Fruit fly (Drosophila melanogaster) whole organism, embryonic: ENCODE measurements around the gene Cad99C.

Source experiments
- Ada2b ChIP-seq: fragments of 200-800 bp; sonication (Bioruptor generic); IDR thresholded peaks from 2 replicates; pipeline ENCODE4 v1.3.6; 2022; ENCODE audit warnings: missing biosample characterization, missing genetic modification characterization
- CG11085 ChIP-seq: fragments of 200-800 bp; sonication (Bioruptor generic); IDR thresholded peaks from 2 replicates; pipeline ENCODE4 v1.3.6; 2022; ENCODE audit warnings: missing biosample characterization, missing genetic modification characterization
- CG13424 ChIP-seq: fragments of 200-800 bp; sonication (Bioruptor generic); optimal IDR thresholded peaks from 2 replicates; lab custom pipeline; 2019; ENCODE audit warnings: missing biosample characterization, mild to moderate bottlenecking, missing genetic modification characterization, moderate library complexity
- CG13775 ChIP-seq: fragments of 200-800 bp; sonication (Bioruptor generic); optimal IDR thresholded peaks from 3 replicates; lab custom pipeline; 2017; ENCODE audit warnings: missing biosample characterization, mild to moderate bottlenecking, missing genetic modification characterization
- CG14014 ChIP-seq: fragments of 200-800 bp; sonication (Bioruptor generic); IDR thresholded peaks from 2 replicates; pipeline ENCODE4 v1.3.6; 2022; ENCODE audit warnings: missing biosample characterization, missing genetic modification characterization
- CG14965 ChIP-seq: fragments of 200-800 bp; sonication (Bioruptor generic); optimal IDR thresholded peaks from 2 replicates; lab custom pipeline; 2016; ENCODE audit warnings: missing biosample characterization, missing genetic modification characterization, borderline replicate concordance
- CG18764 ChIP-seq: fragments of 200-800 bp; sonication (Bioruptor generic); optimal IDR thresholded peaks from 3 replicates; lab custom pipeline; 2016; ENCODE audit warnings: missing biosample characterization, missing genetic modification characterization
- CG2875 ChIP-seq: fragments of 200-800 bp; sonication (Bioruptor generic); optimal IDR thresholded peaks from 2 replicates; lab custom pipeline; 2017; ENCODE audit warnings: missing biosample characterization, mild to moderate bottlenecking, missing genetic modification characterization, missing genetic modification reagents
- CG30431 ChIP-seq: fragments of 200-800 bp; sonication (Bioruptor generic); optimal IDR thresholded peaks from 2 replicates; lab custom pipeline; 2017; ENCODE audit warnings: missing biosample characterization, missing genetic modification characterization
- CG3065 ChIP-seq: fragments of 200-800 bp; sonication (Bioruptor generic); optimal IDR thresholded peaks from 2 replicates; lab custom pipeline; 2016; ENCODE audit warnings: missing biosample characterization, missing genetic modification characterization
- CG3163 ChIP-seq: fragments of 200-800 bp; sonication (Bioruptor generic); optimal IDR thresholded peaks from 3 replicates; lab custom pipeline; 2016; ENCODE audit warnings: missing biosample characterization, missing genetic modification characterization
- CG32532 ChIP-seq: fragments of 200-800 bp; sonication (Bioruptor generic); IDR thresholded peaks from 2 replicates; pipeline ENCODE4 v1.3.6; 2022; ENCODE audit warnings: missing biosample characterization, missing genetic modification characterization
- CG3995 ChIP-seq: fragments of 200-800 bp; sonication (Bioruptor generic); optimal IDR thresholded peaks from 3 replicates; lab custom pipeline; 2016; ENCODE audit warnings: missing biosample characterization, missing genetic modification characterization
- CG42726 ChIP-seq: fragments of 200-800 bp; sonication (Bioruptor generic); IDR thresholded peaks from 2 replicates; pipeline ENCODE4 v1.3.6; 2022; ENCODE audit warnings: missing biosample characterization, missing genetic modification characterization; ENCODE audit not compliant: partially characterized antibody
- CG9797 ChIP-seq: fragments of 200-800 bp; sonication (Bioruptor generic); optimal IDR thresholded peaks from 3 replicates; lab custom pipeline; 2018; ENCODE audit warnings: missing biosample characterization, mild to moderate bottlenecking, missing genetic modification characterization
- Camta ChIP-seq: fragments of 200-800 bp; sonication (Bioruptor generic); optimal IDR thresholded peaks from 2 replicates; lab custom pipeline; 2016; ENCODE audit warnings: missing biosample characterization, missing genetic modification characterization
- Dad ChIP-seq: fragments of 200-800 bp; sonication (Bioruptor generic); optimal IDR thresholded peaks from 3 replicates; lab custom pipeline; 2016; ENCODE audit warnings: missing biosample characterization, missing genetic modification characterization
- Dref ChIP-seq: fragments of 200-800 bp; sonication (Bioruptor generic); IDR thresholded peaks from 2 replicates; pipeline ENCODE4 v1.3.6; 2022; ENCODE audit warnings: missing biosample characterization, missing genetic modification characterization
- HHEX ChIP-seq: fragments of 200-800 bp; sonication (Bioruptor generic); optimal IDR thresholded peaks from 3 replicates; lab custom pipeline; 2017; ENCODE audit warnings: missing biosample characterization, mild to moderate bottlenecking, missing genetic modification characterization, missing genetic modification reagents
- HLH3B ChIP-seq: fragments of 200-800 bp; sonication (Bioruptor generic); IDR thresholded peaks from 2 replicates; pipeline ENCODE4 v1.3.6; 2022; ENCODE audit warnings: missing biosample characterization, missing genetic modification characterization
- MESR4 ChIP-seq: fragments of 200-800 bp; sonication (Bioruptor generic); optimal IDR thresholded peaks from 2 replicates; lab custom pipeline; 2018; ENCODE audit warnings: missing biosample characterization, mild to moderate bottlenecking, missing genetic modification characterization, moderate library complexity
- NfI ChIP-seq: fragments of 200-800 bp; sonication (Bioruptor generic); optimal IDR thresholded peaks from 3 replicates; lab custom pipeline; 2018; ENCODE audit warnings: missing biosample characterization, mild to moderate bottlenecking, missing genetic modification characterization, moderate library complexity
- Opbp ChIP-seq: fragments of 200-800 bp; sonication (Bioruptor generic); IDR thresholded peaks from 3 replicates; pipeline ENCODE4 v1.3.6; 2022; ENCODE audit warnings: missing biosample characterization, missing genetic modification characterization; ENCODE audit not compliant: partially characterized antibody
- Poxn ChIP-seq: fragments of 200-800 bp; sonication (Bioruptor generic); IDR thresholded peaks from 2 replicates; pipeline ENCODE4 v1.3.6; 2022; ENCODE audit warnings: missing biosample characterization, missing genetic modification characterization
- ato ChIP-seq: fragments of 200-800 bp; sonication (Bioruptor generic); IDR thresholded peaks from 2 replicates; pipeline ENCODE4 v1.3.6; 2022; ENCODE audit warnings: missing biosample characterization, missing genetic modification characterization; ENCODE audit not compliant: partially characterized antibody
- bab2 ChIP-seq: fragments of 200-800 bp; sonication (Bioruptor generic); optimal IDR thresholded peaks from 2 replicates; lab custom pipeline; 2016; ENCODE audit warnings: missing biosample characterization, missing genetic modification characterization
- bsh ChIP-seq, 2 experiments: fragments of 200-800 bp; sonication (Bioruptor generic); optimal IDR thresholded peaks; 2 replicates each; lab custom pipeline; 2017 to 2018; ENCODE audit warnings: mild to moderate bottlenecking in 2 of 2, missing biosample characterization in 2 of 2, missing genetic modification characterization in 2 of 2, moderate library complexity in 1 of 2
- crol ChIP-seq: fragments of 200-800 bp; sonication (Bioruptor generic); IDR thresholded peaks from 2 replicates; pipeline ENCODE4 v1.3.6; 2022; ENCODE audit warnings: missing biosample characterization, missing genetic modification characterization
- dati ChIP-seq: fragments of 200-800 bp; sonication (Bioruptor generic); IDR thresholded peaks from 2 replicates; pipeline ENCODE4 v1.3.6; 2022; ENCODE audit warnings: missing biosample characterization, missing genetic modification characterization
- dmrt99B ChIP-seq: fragments of 200-800 bp; sonication (Bioruptor generic); optimal IDR thresholded peaks from 2 replicates; lab custom pipeline; 2018; ENCODE audit warnings: missing biosample characterization, mild to moderate bottlenecking, missing genetic modification characterization, moderate library complexity
- emc ChIP-seq: fragments of 200-800 bp; sonication (Bioruptor generic); optimal IDR thresholded peaks from 2 replicates; lab custom pipeline; 2016; ENCODE audit warnings: missing biosample characterization, missing genetic modification characterization
- hbn ChIP-seq: fragments of 200-800 bp; sonication (Bioruptor generic); IDR thresholded peaks from 2 replicates; pipeline ENCODE4 v1.3.6; 2022; ENCODE audit warnings: missing biosample characterization, missing genetic modification characterization; ENCODE audit not compliant: partially characterized antibody
- hkb ChIP-seq, 2 experiments: fragments of 200-800 bp in 1 of 2; fragments of >200 bp in 1 of 2; sonication (Bioruptor generic) in 1 of 2; IDR thresholded peaks in 1 of 2; optimal IDR thresholded peaks in 1 of 2; 2 replicates each; pipeline versions ENCODE4 v1.3.6 to Lab custom; 2017 to 2022; ENCODE audit warnings: missing biosample characterization in 1 of 2, missing genetic modification characterization in 1 of 2
- lbe ChIP-seq: fragments of 200-800 bp; sonication (Bioruptor generic); optimal IDR thresholded peaks from 2 replicates; lab custom pipeline; 2016; ENCODE audit warnings: missing biosample characterization, mild to moderate bottlenecking, missing genetic modification characterization
- luna ChIP-seq: fragments of 200-800 bp; sonication (Bioruptor generic); optimal IDR thresholded peaks from 2 replicates; lab custom pipeline; 2016; ENCODE audit warnings: missing biosample characterization, missing genetic modification characterization
- maf-S ChIP-seq: fragments of 200-800 bp; sonication (Bioruptor generic); optimal IDR thresholded peaks from 2 replicates; lab custom pipeline; 2016; ENCODE audit warnings: missing biosample characterization, missing genetic modification characterization
- mirr ChIP-seq: fragments of 200-800 bp; sonication (Bioruptor generic); optimal IDR thresholded peaks from 3 replicates; lab custom pipeline; 2018; ENCODE audit warnings: missing biosample characterization, mild to moderate bottlenecking, missing genetic modification characterization
- nau ChIP-seq: fragments of 200-800 bp; sonication (Bioruptor generic); optimal IDR thresholded peaks from 3 replicates; lab custom pipeline; 2017; ENCODE audit warnings: missing biosample characterization, mild to moderate bottlenecking, missing genetic modification characterization, missing genetic modification reagents
- nerfin-1 ChIP-seq: fragments of 200-800 bp; sonication (Bioruptor generic); optimal IDR thresholded peaks from 3 replicates; lab custom pipeline; 2019; ENCODE audit warnings: missing biosample characterization, mild to moderate bottlenecking, missing genetic modification characterization, moderate library complexity
- oc ChIP-seq: fragments of 200-800 bp; sonication (Bioruptor generic); optimal IDR thresholded peaks from 2 replicates; lab custom pipeline; 2018; ENCODE audit warnings: missing biosample characterization, mild to moderate bottlenecking, missing genetic modification characterization, moderate library complexity
- org-1 ChIP-seq: fragments of 200-800 bp; sonication (Bioruptor generic); optimal IDR thresholded peaks from 2 replicates; lab custom pipeline; 2017; ENCODE audit warnings: missing biosample characterization, missing genetic modification characterization
- pros ChIP-seq: fragments of 200-800 bp; sonication (Bioruptor generic); optimal IDR thresholded peaks from 3 replicates; lab custom pipeline; 2019; ENCODE audit warnings: missing biosample characterization, mild to moderate bottlenecking, missing genetic modification characterization, moderate library complexity
- pzg ChIP-seq: fragments of 200-800 bp; sonication (Bioruptor generic); optimal IDR thresholded peaks from 3 replicates; lab custom pipeline; 2018; ENCODE audit warnings: missing biosample characterization, mild to moderate bottlenecking, missing genetic modification characterization, moderate library complexity
- sc ChIP-seq, 3 experiments: fragments of >200 bp in 2 of 3; fragments of 200-800 bp in 1 of 3; sonication (Bioruptor generic) in 1 of 3; optimal IDR thresholded peaks; 2 replicates in 2 of 3; 3 replicates in 1 of 3; lab custom pipeline; 2017; ENCODE audit warnings: mild to moderate bottlenecking in 1 of 3, missing biosample characterization in 1 of 3, missing genetic modification characterization in 1 of 3, missing genetic modification reagents in 1 of 3
- sna ChIP-seq: fragments of 200-800 bp; sonication (Bioruptor generic); IDR thresholded peaks from 2 replicates; pipeline ENCODE4 v1.3.6; 2022; ENCODE audit warnings: missing biosample characterization, missing genetic modification characterization; ENCODE audit not compliant: partially characterized antibody
- stwl ChIP-seq: fragments of 200-800 bp; sonication (Bioruptor generic); optimal IDR thresholded peaks from 3 replicates; lab custom pipeline; 2018; ENCODE audit warnings: missing biosample characterization, mild to moderate bottlenecking, missing genetic modification characterization, moderate library complexity
- tgo ChIP-seq: fragments of 200-800 bp; sonication (Bioruptor generic); IDR thresholded peaks from 3 replicates; pipeline ENCODE4 v1.3.6; 2022; ENCODE audit warnings: missing biosample characterization, missing genetic modification characterization
- zen ChIP-seq: fragments of 200-800 bp; sonication (Bioruptor generic); optimal IDR thresholded peaks from 3 replicates; lab custom pipeline; 2018; ENCODE audit warnings: missing biosample characterization, mild to moderate bottlenecking, missing genetic modification characterization, moderate library complexity
- zen2 ChIP-seq: fragments of 200-800 bp; sonication (Bioruptor generic); IDR thresholded peaks from 3 replicates; pipeline ENCODE4 v1.3.6; 2022; ENCODE audit warnings: missing biosample characterization, missing genetic modification characterization; ENCODE audit not compliant: partially characterized antibody

The Cad99C gene

dm6 chr3R:29841293-29841791 is at the start of gene Cad99C (continued):
- no peak for TF ChIP-seq bsh (GFP tag; optimal IDR thresholded peaks at IDR 0.05; lab: Kevin White, UChicago)
- TF ChIP-seq CG3995 (GFP tag; lab: Kevin White, UChicago), result no peak
- no peak for TF ChIP-seq CG3163
- no peak for TF ChIP-seq zen2 (GFP tag; lab: Robert Waterston, UW)
- TF ChIP-seq HHEX (GFP tag; lab: Kevin White, UChicago), result peak; percentile 31
- no peak for TF ChIP-seq tgo (GFP tag; lab: Robert Waterston, UW)
- TF ChIP-seq lbe, result peak; percentile 18
- no peak for TF ChIP-seq CG32532 (GFP tag; lab: Robert Waterston, UW)
- TF ChIP-seq pzg, result no peak
- peak; percentile 14 for TF ChIP-seq oc (tag; lab: Kevin White, UChicago)
- no peak for TF ChIP-seq bab2 (GFP tag; lab: Kevin White, UChicago)
- TF ChIP-seq stwl (tag; lab: Kevin White, UChicago), result no peak
- TF ChIP-seq nerfin-1 (tag; lab: Kevin White, UChicago), result no peak
- TF ChIP-seq HLH3B (GFP tag; lab: Robert Waterston, UW), result no peak
- TF ChIP-seq CG42726 (GFP tag; lab: Robert Waterston, UW), result 0 out of 2 replicates have a peak, but pooled peaks have one; percentile 9
- TF ChIP-seq mirr, result no peak
- TF ChIP-seq CG11085 (GFP tag; lab: Robert Waterston, UW), result no peak
- no peak for TF ChIP-seq hbn (GFP tag; lab: Robert Waterston, UW)
- TF ChIP-seq zen (tag; lab: Kevin White, UChicago), result no peak
- TF ChIP-seq ato (GFP tag; lab: Robert Waterston, UW), result no peak
- TF ChIP-seq emc (GFP tag; lab: Kevin White, UChicago), result no peak
- no peak for TF ChIP-seq CG3065 (GFP tag; lab: Kevin White, UChicago)
- TF ChIP-seq CG13775, result no peak
- TF ChIP-seq sna (GFP tag; lab: Robert Waterston, UW), result 0 out of 2 replicates have a peak, but pooled peaks have one; percentile 43
- no peak for TF ChIP-seq org-1
- TF ChIP-seq MESR4 (GFP tag; lab: Kevin White, UChicago), result no peak
- no peak for TF ChIP-seq nau (GFP tag; lab: Kevin White, UChicago)
- no peak for TF ChIP-seq sc (optimal IDR thresholded peaks at IDR 0.05; lab: Kevin White, UChicago)
- no peak for TF ChIP-seq sc (GFP tag; optimal IDR thresholded peaks at IDR 0.05; lab: Kevin White, UChicago)
- no peak for TF ChIP-seq Dref (GFP tag; lab: Robert Waterston, UW)
- TF ChIP-seq CG18764, result no peak
- no peak for TF ChIP-seq dati (GFP tag; lab: Robert Waterston, UW)
- TF ChIP-seq Poxn (GFP tag; lab: Robert Waterston, UW), result no peak
- no peak for TF ChIP-seq CG13424 (tag; lab: Kevin White, UChicago)
- peak; percentile 57; the same call in 2 of the 3 replicates for TF ChIP-seq Opbp (GFP tag; lab: Robert Waterston, UW)
- no peak for TF ChIP-seq crol (GFP tag; lab: Robert Waterston, UW)
- TF ChIP-seq dmrt99B (tag; lab: Kevin White, UChicago), result no peak
- TF ChIP-seq CG14965 (GFP tag; lab: Kevin White, UChicago), result no peak
- TF ChIP-seq CG9797, result no peak
- no peak for TF ChIP-seq hkb (optimal IDR thresholded peaks at IDR 0.05; lab: Kevin White, UChicago)
- no peak for TF ChIP-seq hkb (GFP tag; IDR thresholded peaks at IDR 0.05; lab: Robert Waterston, UW)
- TF ChIP-seq CG2875 (GFP tag; lab: Kevin White, UChicago), result no peak
- TF ChIP-seq Ada2b, result no peak
- no peak for TF ChIP-seq CG14014 (GFP tag; lab: Robert Waterston, UW)
- no peak for TF ChIP-seq NfI
- no peak for TF ChIP-seq Camta (GFP tag; lab: Kevin White, UChicago)
- TF ChIP-seq CG30431 (GFP tag; lab: Kevin White, UChicago), result no peak
- TF ChIP-seq maf-S, result no peak
- TF ChIP-seq Dad (GFP tag; lab: Kevin White, UChicago), result no peak
- TF ChIP-seq pros, result peak; percentile 62
- no peak for TF ChIP-seq luna (GFP tag; lab: Kevin White, UChicago)
